Fruit fly (Drosophila melanogaster): Measurements from ENCODE around the gene CG14137.

The CG14137 gene

DNA sequence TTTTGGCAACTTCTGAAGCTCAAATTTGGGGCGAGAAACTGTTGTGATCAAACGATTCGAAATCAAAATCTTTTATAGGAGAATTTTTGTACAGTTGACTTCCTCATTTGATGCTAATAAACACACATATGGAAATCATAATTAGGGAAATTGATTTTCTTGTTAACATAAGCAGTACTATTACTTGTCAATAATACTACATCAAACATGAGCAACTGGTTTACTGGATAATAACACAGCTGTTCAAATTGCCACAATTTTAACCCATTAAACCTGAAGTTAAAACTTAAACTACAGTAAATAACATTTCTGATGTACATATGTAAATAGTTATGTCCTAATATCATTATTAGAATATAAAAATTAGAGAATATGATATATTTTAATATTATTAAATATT, 19.9 kb downstream of the CG14137 start, which contains the start of gene CG43390 (continued):
- TF ChIP-seq lilli (GFP tag; optimal IDR thresholded peaks at IDR 0.05), result no peak
- TF ChIP-seq Tbp (GFP tag; optimal IDR thresholded peaks at IDR 0.05), result no peak
- no peak for TF ChIP-seq ase (GFP tag; IDR thresholded peaks at IDR 0.05)
- no peak for TF ChIP-seq CG17829 (tag; optimal IDR thresholded peaks at IDR 0.05)
- no peak for TF ChIP-seq CG5245 (GFP tag; optimal IDR thresholded peaks at IDR 0.05)
- TF ChIP-seq pzg (GFP tag; optimal IDR thresholded peaks at IDR 0.05), result no peak
- no peak for TF ChIP-seq Dad (GFP tag; optimal IDR thresholded peaks at IDR 0.05)
- TF ChIP-seq MBD-R2 (GFP tag; IDR thresholded peaks at IDR 0.05), result no peak
- peak; percentile 2 for TF ChIP-seq trh (GFP tag; optimal IDR thresholded peaks at IDR 0.05)
- TF ChIP-seq CG31441 (GFP tag; IDR thresholded peaks at IDR 0.05), result no peak; the same call in 1 of the 2 replicates
- peak; percentile 69 for TF ChIP-seq CG12299 (tag; optimal IDR thresholded peaks at IDR 0.05)
- TF ChIP-seq Hmr (GFP tag; optimal IDR thresholded peaks at IDR 0.05), result peak; percentile 86
- peak; percentile 52 for TF ChIP-seq CG1233 (GFP tag; optimal IDR thresholded peaks at IDR 0.05)
- TF ChIP-seq rib (GFP tag; IDR thresholded peaks at IDR 0.05), result no peak
- no peak for TF ChIP-seq Pdp1 (GFP tag; optimal IDR thresholded peaks at IDR 0.05)
- TF ChIP-seq CG6765 (GFP tag; optimal IDR thresholded peaks at IDR 0.05), result peak; percentile 70
- peak; percentile 73 for TF ChIP-seq CrebB (tag; optimal IDR thresholded peaks at IDR 0.05)
- peak; percentile 56 for TF ChIP-seq CG7987 (GFP tag; optimal IDR thresholded peaks at IDR 0.05)

DNA sequence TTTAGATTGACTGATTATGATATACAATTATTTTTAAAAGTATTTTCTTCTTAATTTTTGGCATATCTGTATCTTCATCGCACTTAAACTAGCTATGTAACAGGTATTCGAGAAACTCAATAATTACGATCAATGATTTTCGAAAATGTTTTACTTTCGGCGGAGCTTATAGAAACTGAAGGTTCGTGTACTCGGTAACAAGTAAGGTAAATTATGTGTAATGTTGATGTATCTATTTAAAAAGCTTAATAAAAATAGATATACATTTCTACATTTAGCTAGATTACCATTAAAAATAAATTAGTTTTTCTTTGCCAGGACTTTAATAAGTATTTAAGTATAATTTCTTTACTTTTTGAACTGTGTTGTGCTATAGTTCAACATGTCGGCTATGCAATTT, 21.0 kb downstream of the CG14137 start:
- TF ChIP-seq CTCF (GFP tag; optimal IDR thresholded peaks at IDR 0.05), result peak; percentile 74
- no peak for TF ChIP-seq hbn (GFP tag; IDR thresholded peaks at IDR 0.05; ENCODE audit: partially characterized antibody)

DNA sequence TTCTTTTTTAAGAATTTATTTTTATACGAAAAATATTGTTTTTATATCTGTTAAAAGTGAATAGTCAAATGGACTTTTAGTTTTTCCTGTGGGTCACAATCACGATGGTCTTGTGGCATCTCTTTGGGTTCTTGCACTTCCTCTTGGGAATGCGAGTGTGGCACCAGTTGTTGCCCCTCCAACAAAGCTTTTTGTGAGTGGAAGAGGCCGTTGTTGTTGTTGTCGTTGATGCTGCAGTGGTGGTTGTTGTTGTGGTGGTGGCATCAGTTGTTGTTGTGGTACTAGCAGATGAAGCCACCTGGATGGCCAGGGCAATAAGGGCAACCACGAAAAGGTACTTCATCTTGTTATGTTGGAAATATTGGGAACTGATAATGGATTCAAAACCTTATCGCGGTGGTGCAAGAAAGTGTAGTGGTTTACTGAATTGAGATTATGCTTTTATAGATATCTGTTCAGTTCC, 21.6 kb downstream of the CG14137 start, which contains the start of gene CG33270:
CG33270 (minus strand) TSS at position 413 of the 463 bp plus-strand sequence.
- TF ChIP-seq Awh (GFP tag; IDR thresholded peaks at IDR 0.05) (no peak), dati (GFP tag; IDR thresholded peaks at IDR 0.05) (no peak), CG12155 (GFP tag; optimal IDR thresholded peaks at IDR 0.05) (no peak), dysf (GFP tag; IDR thresholded peaks at IDR 0.05) (no peak), CG18476 (GFP tag; optimal IDR thresholded peaks at IDR 0.05) (no peak), CG11398 (GFP tag; optimal IDR thresholded peaks at IDR 0.05) (no peak), CG9609 (GFP tag; optimal IDR thresholded peaks at IDR 0.05) (no peak), tup (GFP tag; optimal IDR thresholded peaks at IDR 0.05) (no peak), Oli (tag; optimal IDR thresholded peaks at IDR 0.05) (no peak), otp (GFP tag; IDR thresholded peaks at IDR 0.05) (no peak), tio (GFP tag; optimal IDR thresholded peaks at IDR 0.05) (no peak), Mrtf (GFP tag; IDR thresholded peaks at IDR 0.05) (peak; percentile 54; the same call in 1 of the 3 replicates), CG4360 (GFP tag; IDR thresholded peaks at IDR 0.05) (peak; percentile 67), CG3838 (GFP tag; optimal IDR thresholded peaks at IDR 0.05) (no peak), Camta (GFP tag; optimal IDR thresholded peaks at IDR 0.05) (no peak)

DNA sequence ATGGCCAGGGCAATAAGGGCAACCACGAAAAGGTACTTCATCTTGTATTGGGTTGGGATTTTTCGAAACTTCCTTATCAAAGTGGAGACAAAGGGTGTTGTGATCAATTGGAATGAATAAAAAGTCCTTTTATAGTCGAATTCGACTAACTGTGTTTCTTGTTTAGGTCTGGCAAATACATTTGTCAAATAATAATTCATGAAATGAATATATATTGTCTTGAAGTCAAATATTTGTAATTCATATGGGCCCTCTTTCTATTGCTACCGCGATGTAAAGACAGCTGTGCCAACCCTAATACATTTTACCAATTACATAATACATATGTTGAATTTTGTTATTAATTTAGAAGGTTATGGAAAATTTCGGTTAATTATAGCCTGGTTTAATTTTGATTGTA, 22.5 kb downstream of the CG14137 start, which contains the start of gene CG33271:
CG33271 (minus strand) TSS at position 101 of the 400 bp plus-strand sequence.
- TF ChIP-seq bab2 (GFP tag; optimal IDR thresholded peaks at IDR 0.05), result no peak
- peak; percentile 7 for TF ChIP-seq CG15269 (tag; optimal IDR thresholded peaks at IDR 0.05)
- peak; percentile 24 for TF ChIP-seq fd3F (GFP tag; optimal IDR thresholded peaks at IDR 0.05)
- peak; percentile 50 for TF ChIP-seq lab (GFP tag; optimal IDR thresholded peaks at IDR 0.05)
- peak; percentile 40 for TF ChIP-seq CG15514 (GFP tag; optimal IDR thresholded peaks at IDR 0.05)
- TF ChIP-seq sens (GFP tag), result peak; percentile 12
- peak; percentile 16 for TF ChIP-seq caup (GFP tag; optimal IDR thresholded peaks at IDR 0.05; ENCODE audit: severe bottlenecking)
- no peak for TF ChIP-seq CG9876 (GFP tag; optimal IDR thresholded peaks at IDR 0.05)
- peak; percentile 31 for TF ChIP-seq CG6765 (GFP tag; optimal IDR thresholded peaks at IDR 0.05)
- peak; percentile 31 for TF ChIP-seq CG3281 (GFP tag; optimal IDR thresholded peaks at IDR 0.05)
- peak; percentile 31 for TF ChIP-seq Meics (GFP tag; optimal IDR thresholded peaks at IDR 0.05)
- peak; percentile 41 for TF ChIP-seq Hmr (GFP tag; optimal IDR thresholded peaks at IDR 0.05)
- TF ChIP-seq Doc3 (GFP tag; IDR thresholded peaks at IDR 0.05; ENCODE audit: partially characterized antibody), result no peak
- TF ChIP-seq CG2120 (GFP tag; optimal IDR thresholded peaks at IDR 0.05), result peak; percentile 13
- peak; percentile 2 for TF ChIP-seq CG13296 (GFP tag; optimal IDR thresholded peaks at IDR 0.05)
- no peak for TF ChIP-seq Sox100B (GFP tag; optimal IDR thresholded peaks at IDR 0.05)

Data from whole organism, embryonic.